Worm (Caenorhabditis elegans) whole organism, L4/young adult: ENCODE measurements around the gene spig-10.

Source experiments
- W03F9.2 ChIP-seq: fragments of 150-350 bp; optimal IDR thresholded peaks from 2 replicates; lab custom pipeline; 2014; ENCODE audit warnings: missing biosample characterization, missing genetic modification characterization
- dao-5 ChIP-seq: sonication (generic microtip); optimal IDR thresholded peaks from 2 replicates; lab custom pipeline; 2016; ENCODE audit warnings: missing genotype, missing genetic modification characterization, moderate library complexity, missing compliant biosample characterization
- him-1 ChIP-seq: sonication (generic microtip); optimal IDR thresholded peaks from 2 replicates; lab custom pipeline; 2016; ENCODE audit warnings: missing genotype, missing genetic modification reagents, missing genetic modification characterization, missing compliant biosample characterization

Gene spig-10

DNA sequence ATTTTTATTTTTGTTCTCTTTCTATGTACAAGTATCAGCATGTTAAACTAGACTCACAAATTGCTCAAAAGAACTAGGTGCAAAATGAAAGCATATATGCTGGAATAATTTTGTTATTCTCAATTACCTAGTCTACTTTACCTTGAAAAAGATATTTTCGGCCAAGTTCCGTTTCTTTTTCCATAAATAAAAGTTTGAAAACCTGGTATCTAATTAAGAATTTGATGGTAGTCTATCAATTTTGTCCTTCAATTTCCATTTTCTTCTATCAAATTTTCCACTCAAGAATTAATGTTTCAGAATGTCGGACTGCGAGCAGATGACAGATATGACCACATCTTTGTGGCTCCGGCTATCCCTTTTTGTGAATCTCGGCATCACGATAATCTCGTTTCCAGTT, 2.2 kb upstream of the spig-10 start, which contains the start of gene srab-4:
TSS of gene srab-4 (plus strand) at position 301 of the 400 bp plus-strand sequence.
- TF ChIP-seq him-1 (tag; lab: Kevin White, UChicago) (no peak), dao-5 (tag; lab: Kevin White, UChicago) (no peak), W03F9.2 (no peak)

DNA sequence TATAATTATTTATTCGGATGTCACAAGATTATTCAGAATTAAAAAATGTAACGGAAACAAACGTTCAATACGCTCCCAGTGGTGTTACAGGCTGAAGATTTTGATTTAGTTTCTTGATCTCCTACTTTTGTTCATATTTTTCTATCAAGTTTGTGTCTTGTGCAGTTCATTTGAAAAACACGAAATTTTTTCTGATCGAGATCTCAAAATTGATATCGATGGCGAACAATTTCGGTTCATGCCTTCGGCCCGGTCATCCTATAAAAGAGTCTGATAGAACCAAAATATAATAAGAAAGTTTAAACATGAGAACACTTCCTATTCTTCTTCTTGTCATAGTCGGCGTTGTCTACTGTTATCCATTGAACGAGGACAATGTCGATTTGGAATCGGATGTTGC, 1.2 kb downstream of the spig-10 start, which contains the start of gene drd-10:
TSS of gene drd-10 (plus strand) at position 301 of the 400 bp plus-strand sequence.
- TF ChIP-seq W03F9.2 = no peak

DNA sequence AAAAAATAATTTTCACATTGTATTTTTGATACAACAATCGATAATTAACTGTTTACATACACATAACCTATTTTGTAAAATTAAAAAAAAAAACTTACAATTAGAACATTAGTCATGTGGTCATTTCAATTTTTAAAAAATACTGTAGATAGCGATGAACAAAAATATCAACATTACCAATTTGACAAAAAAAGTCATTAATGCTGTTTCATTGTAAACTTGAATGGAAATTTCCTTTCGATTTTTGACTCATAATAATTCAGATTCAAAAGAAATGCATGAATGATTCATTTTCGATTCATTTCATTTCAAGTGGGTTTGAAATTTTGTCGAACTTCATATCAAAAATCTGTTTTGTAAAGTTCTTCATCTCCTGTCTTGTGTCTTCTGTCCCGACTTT, 3.4 kb downstream of the spig-10 start, which contains the start of gene C33G8.2:
TSS of gene C33G8.2 (plus strand) at position 301 of the 400 bp plus-strand sequence.
- TF ChIP-seq him-1 (tag; lab: Kevin White, UChicago) = no peak
- TF ChIP-seq dao-5 (tag; lab: Kevin White, UChicago) = no peak
- TF ChIP-seq W03F9.2 = no peak

DNA sequence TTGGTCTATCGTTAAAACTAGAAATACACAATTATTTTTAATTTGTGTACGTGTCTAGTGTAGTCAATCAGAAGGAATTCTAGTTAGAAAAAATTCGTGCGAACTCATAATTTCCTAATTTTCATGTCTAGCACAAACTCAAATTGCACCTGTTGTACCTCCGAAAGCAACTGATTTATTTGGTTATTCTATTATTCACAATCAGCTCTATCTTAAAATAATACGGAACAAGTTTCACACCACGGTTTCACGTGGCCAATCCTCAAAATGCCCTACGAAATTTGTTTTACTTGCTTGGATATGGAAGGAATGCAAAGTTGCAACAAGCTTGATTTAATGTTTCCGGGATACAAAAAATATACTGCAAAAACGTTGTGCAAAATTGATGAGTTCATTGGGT, 6.6 kb downstream of the spig-10 start, which contains the start of gene srw-127:
TSS of gene srw-127 (plus strand) at position 301 of the 400 bp plus-strand sequence.
- TF ChIP-seq W03F9.2 (no peak), him-1 (tag; lab: Kevin White, UChicago) (no peak), dao-5 (tag; lab: Kevin White, UChicago) (no peak)

DNA sequence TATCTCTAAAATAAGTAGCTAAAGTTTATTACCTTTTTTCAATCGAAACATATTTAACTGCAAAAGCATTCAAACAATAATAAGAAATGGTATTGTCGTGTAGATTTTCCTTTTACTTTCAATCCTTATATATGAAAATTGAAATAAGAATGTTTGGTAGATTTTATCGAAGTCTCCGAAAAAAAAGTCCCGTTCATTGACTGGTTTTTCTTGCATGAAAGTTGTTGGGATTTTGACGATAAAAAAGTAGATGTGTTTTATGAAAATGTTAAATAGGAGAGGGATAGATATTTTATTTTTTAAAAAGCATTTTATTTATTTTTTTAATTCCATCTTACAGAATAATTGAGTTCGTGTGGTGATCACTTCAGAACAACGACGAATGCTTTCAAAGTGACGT, 9.8 kb downstream of the spig-10 start, which contains the start of gene C33G8.13:
TSS of gene C33G8.13 (minus strand) at position 101 of the 400 bp plus-strand sequence.
- TF ChIP-seq him-1 (tag; lab: Kevin White, UChicago) (no peak), W03F9.2 (no peak), dao-5 (tag; lab: Kevin White, UChicago) (no peak)

DNA sequence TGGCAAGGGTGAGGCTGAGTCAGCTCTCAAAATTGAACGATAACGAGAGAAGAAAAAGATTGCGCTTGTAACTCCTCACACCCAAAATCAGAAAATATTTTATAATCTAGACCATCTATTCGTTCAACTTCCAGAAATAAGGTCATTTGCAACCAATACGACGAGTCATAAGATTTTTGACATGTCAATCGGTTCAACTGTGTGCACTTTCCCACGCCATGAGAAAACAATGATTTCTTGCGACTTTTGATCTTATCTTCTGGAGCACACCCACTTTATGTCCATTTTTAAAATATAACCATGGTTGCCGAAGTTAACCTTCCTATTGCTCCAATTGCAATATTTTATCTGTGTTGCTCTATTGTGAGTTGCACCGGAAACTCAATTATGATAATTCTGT, 11.0 kb downstream of the spig-10 start, which contains the start of gene srsx-32:
TSS of gene srsx-32 (plus strand) at position 301 of the 400 bp plus-strand sequence.
- TF ChIP-seq dao-5 (tag; lab: Kevin White, UChicago) (no peak), him-1 (tag; lab: Kevin White, UChicago) (no peak), W03F9.2 (no peak)

DNA sequence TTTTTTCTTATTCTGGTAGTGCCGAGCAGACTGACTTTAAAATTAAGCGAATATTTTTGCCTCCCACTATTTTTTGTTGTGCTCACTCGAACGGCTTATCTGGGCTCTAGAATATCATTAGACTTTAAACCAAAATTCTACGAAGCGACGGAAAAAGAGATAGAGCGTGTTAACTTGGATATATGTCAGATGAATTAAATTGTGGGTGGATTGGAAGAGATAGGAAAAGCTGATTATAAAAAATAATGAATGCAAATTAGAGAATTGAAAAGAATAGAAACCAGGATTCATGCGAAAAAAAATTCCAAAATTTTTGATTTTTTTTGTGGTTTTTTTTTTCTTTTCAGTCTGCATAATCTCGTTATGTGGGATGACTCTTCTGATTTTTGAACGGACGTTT, 15.7 kb downstream of the spig-10 start, which contains the start of gene F20A1.4:
TSS of gene F20A1.4 (minus strand) at position 101 of the 400 bp plus-strand sequence.
- TF ChIP-seq dao-5 (tag; lab: Kevin White, UChicago) = no peak
- TF ChIP-seq W03F9.2 = no peak
- no peak for TF ChIP-seq him-1 (tag; lab: Kevin White, UChicago)

DNA sequence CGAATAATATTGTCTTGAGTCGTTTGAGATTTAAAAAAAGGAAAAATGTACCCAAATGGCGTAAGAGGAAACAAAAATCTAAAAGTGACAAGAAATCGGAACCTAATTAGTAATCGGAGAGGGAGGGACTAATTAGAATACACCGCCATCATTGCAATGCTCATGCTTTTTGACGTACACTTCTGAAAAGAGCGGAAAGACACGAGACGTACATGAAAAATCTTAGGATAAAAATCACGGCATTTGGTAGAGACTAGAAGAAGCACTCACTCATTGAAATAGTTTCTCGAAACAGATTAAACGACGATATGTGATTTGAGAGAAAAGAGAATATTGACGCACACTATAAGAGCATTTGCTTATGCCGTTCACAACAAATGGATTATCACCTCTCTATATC, 16.9 kb downstream of the spig-10 start:
- TF ChIP-seq him-1 (tag; lab: Kevin White, UChicago) (no peak), W03F9.2 (no peak), dao-5 (tag; lab: Kevin White, UChicago) (no peak)

DNA sequence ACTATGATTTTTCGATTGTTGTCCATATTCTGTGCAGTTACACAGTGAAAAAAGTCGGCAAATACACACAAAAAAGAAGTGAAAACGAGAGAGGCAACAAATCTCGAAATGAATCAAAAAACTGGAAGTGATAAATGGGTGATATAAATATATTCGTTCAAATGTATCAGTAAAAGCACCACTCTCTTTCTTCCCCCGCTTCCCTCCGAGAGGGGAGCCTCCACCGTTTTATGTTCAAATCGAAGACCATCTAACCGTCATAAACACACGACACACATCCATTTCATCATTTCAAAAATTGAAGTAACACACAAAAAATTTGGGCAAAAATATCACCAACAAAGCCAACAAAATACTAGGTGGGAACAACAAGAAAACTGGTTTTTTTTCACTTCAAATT, 21.0 kb downstream of the spig-10 start, which contains the start of gene F20A1.6:
TSS of gene F20A1.6 (minus strand) at position 101 of the 400 bp plus-strand sequence.
- TF ChIP-seq dao-5 (tag; lab: Kevin White, UChicago) = no peak
- TF ChIP-seq W03F9.2 = no peak
- no peak for TF ChIP-seq him-1 (tag; lab: Kevin White, UChicago)

DNA sequence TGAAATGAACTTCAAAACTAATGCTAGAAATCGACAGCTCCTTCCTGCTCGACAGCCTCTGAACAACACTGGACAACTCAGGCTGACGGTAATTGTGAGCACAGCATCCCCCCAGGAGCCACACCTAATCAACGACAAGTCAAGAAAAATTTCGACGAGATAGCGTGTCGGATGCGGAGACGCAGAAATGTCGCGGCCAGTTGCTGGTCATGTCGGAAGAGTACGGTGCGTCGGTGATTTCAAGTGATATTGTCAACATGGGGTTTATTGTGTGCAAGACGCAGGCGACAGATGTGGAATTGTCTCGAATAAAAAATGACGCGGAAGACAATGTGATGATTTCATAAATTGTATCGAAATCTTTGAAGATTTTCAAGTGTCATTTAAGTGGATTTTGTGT, 30.4 kb downstream of the spig-10 start, which contains the start of gene twk-11:
TSS of gene twk-11 (minus strand) at position 101 of the 400 bp plus-strand sequence.
- TF ChIP-seq W03F9.2 = no peak
- TF ChIP-seq him-1 (tag; lab: Kevin White, UChicago) = no peak

DNA sequence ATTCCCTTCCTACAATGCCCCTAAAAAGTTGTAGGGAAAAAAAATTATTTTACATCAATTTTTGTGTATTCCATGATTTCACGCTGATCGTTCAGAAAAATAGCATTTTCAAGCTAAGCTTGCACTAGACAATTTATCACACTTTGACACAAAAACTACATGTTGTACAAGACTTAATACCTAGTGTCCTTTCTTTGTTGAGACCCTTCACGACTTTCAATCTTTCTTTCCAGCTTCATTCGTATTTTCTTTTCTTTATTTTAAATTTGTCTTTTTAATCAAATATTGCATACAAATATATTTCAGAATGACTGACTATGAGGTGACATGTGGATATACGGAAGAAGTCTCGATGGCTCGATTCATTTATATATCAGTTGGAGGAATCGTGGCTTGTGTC, 39.9 kb downstream of the spig-10 start, which contains the start of gene F20A1.2:
TSS of gene F20A1.2 (plus strand) at position 301 of the 400 bp plus-strand sequence.
- TF ChIP-seq dao-5 (tag; lab: Kevin White, UChicago) = no peak
- TF ChIP-seq W03F9.2 = no peak

DNA sequence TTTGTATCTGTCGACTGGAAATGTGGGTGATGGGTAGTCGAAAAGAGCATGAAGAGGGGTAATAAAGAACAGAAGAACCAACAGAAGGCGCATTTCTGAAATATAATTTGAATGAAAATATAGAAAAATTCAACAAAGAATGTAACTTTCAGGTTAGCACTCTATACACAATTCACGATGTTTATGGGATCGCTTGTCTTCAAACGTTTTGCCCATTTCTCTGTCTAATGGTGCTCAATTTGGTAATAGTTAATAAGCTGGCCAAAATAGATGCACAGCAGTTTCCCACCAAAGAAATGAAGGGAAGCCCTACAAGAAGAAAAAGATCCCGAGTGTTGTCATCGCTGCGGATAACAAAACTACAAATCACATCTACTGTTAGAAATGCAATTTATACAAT, 41.4 kb downstream of the spig-10 start, which contains the start of gene F20A1.8:
TSS of gene F20A1.8 (minus strand) at position 101 of the 400 bp plus-strand sequence.
- TF ChIP-seq him-1 (tag; lab: Kevin White, UChicago) (no peak), dao-5 (tag; lab: Kevin White, UChicago) (no peak), W03F9.2 (no peak)

DNA sequence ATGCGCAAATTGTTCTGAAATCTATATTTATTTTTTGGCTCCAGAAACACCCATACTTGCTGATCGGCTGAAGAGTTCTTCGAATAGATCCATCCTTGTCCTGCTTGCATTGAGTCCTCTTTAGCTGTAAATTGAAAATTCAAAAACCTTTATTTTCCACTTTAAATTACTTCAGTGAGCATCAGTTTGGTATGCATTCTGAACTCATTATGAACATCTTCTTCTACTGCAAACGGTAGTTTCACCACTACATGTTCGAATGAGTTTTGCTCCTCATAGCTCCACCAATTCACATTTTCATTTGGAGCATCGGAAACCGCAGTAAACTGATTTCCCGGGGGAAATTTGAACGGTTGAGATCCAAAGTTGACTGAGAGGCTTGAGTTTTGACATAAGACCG, 44.1 kb downstream of the spig-10 start:
- TF ChIP-seq W03F9.2 (no peak), him-1 (tag; lab: Kevin White, UChicago) (no peak), dao-5 (tag; lab: Kevin White, UChicago) (no peak)

DNA sequence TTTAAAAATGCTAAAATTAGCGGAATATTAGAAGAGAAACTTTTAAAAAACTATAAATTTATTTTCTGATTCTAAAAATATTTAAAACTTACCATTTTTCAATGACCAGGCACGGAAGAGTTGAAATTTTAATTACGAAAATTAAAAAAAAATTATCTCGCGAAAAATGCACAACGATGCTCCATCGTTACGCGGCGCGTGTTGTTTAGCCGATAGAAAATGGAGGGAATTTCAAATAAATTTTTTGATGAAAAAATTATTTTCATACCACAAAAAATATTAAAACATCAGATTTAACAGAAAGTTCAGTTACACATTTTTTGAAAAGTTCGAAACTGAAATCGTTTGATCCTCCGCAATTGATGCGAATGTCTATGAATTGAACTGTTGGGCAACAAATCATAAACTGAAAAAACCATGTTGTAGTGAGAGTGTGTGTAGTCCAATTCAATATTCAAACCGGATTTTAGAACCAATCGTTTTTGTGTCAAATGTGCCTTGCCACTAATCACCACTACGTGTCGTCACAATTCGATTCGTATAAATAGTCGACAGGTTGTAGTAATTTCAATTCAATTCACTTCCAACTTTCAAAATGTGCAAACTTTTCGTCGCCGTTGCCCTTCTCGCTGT, 45.2 kb downstream of the spig-10 start, which contains the start of the genes tofu-2 and spig-1:
TSS of gene tofu-2 (minus strand) at position 116 of the 633 bp plus-strand sequence.
TSS of gene spig-1 (plus strand) at position 583 of the 633 bp plus-strand sequence.
- TF ChIP-seq him-1 (tag; lab: Kevin White, UChicago) (no peak), W03F9.2 (no peak), dao-5 (tag; lab: Kevin White, UChicago) (no peak)
